Fruit fly (Drosophila melanogaster): Measurements from ENCODE around the gene Cpr76Ba.

- TF ChIP-seq toe (GFP tag; optimal IDR thresholded peaks at IDR 0.05) (no peak), CG5204 (GFP tag; optimal IDR thresholded peaks at IDR 0.05) (no peak), Clk (GFP tag; optimal IDR thresholded peaks at IDR 0.05) (peak; percentile 30), CG14711 (tag; optimal IDR thresholded peaks at IDR 0.05) (no peak), cnc (optimal IDR thresholded peaks at IDR 0.05) (no peak), CG11617 (GFP tag; optimal IDR thresholded peaks at IDR 0.05) (peak; percentile 64), bab1 (GFP tag; optimal IDR thresholded peaks at IDR 0.05) (no peak), CG33017 (tag; optimal IDR thresholded peaks at IDR 0.05) (peak; percentile 2), CG7101 (tag; optimal IDR thresholded peaks at IDR 0.05) (peak; percentile 39)
Measured at dm6 chr3L:19504719-19505118, 13.4 kb downstream of the Cpr76Ba start.
